Fruit fly (Drosophila melanogaster) whole organism, prepupa: Measurements from ENCODE around the gene dpp.

Source experiments
- CG16779 ChIP-seq: fragments of 200-800 bp; sonication (Bioruptor generic); optimal IDR thresholded peaks from 3 replicates; lab custom pipeline; 2017; ENCODE audit warnings: missing biosample characterization, mild to moderate bottlenecking, missing genetic modification characterization
- CG4318 ChIP-seq: fragments of 200-800 bp; sonication (Bioruptor generic); optimal IDR thresholded peaks from 3 replicates; lab custom pipeline; 2017; ENCODE audit warnings: missing biosample characterization, mild to moderate bottlenecking, missing genetic modification characterization
- CG9139 ChIP-seq: fragments of 200-800 bp; sonication (Bioruptor generic); optimal IDR thresholded peaks from 3 replicates; lab custom pipeline; 2017; ENCODE audit warnings: missing biosample characterization, mild to moderate bottlenecking, missing genetic modification characterization
- Eip78C ChIP-seq: fragments of 200-800 bp; sonication (Bioruptor generic); peaks from one replicate; lab custom pipeline; 2016; ENCODE audit warnings: missing biosample characterization, missing genetic modification characterization
- Eip93F ChIP-seq: fragments of 200-800 bp; sonication (Bioruptor generic); optimal IDR thresholded peaks from 2 replicates; lab custom pipeline; 2016; ENCODE audit warnings: missing biosample characterization, mild to moderate bottlenecking, missing genetic modification characterization
- Ets21C ChIP-seq: fragments of 200-800 bp; sonication (Bioruptor generic); optimal IDR thresholded peaks from 3 replicates; lab custom pipeline; 2016; ENCODE audit warnings: missing biosample characterization, missing genetic modification characterization
- Lpt ChIP-seq: fragments of 200-800 bp; sonication (Bioruptor generic); optimal IDR thresholded peaks from 3 replicates; lab custom pipeline; 2016; ENCODE audit warnings: missing biosample characterization, missing genetic modification characterization
- Smox ChIP-seq: fragments of 200-800 bp; sonication (Bioruptor generic); optimal IDR thresholded peaks from 3 replicates; lab custom pipeline; 2016; ENCODE audit warnings: missing biosample characterization, missing genetic modification characterization
- Sox102F ChIP-seq: fragments of 200-800 bp; sonication (Bioruptor generic); optimal IDR thresholded peaks from 2 replicates; lab custom pipeline; 2016; ENCODE audit warnings: missing biosample characterization, mild to moderate bottlenecking, missing genetic modification characterization
- eg ChIP-seq: fragments of 200-800 bp; sonication (Bioruptor generic); IDR thresholded peaks from 3 replicates; pipeline ENCODE4 v1.3.6; 2022; ENCODE audit warnings: missing biosample characterization, missing genetic modification characterization
- svp ChIP-seq: fragments of 200-800 bp; sonication (Bioruptor generic); peaks from one replicate; lab custom pipeline; 2016; ENCODE audit warnings: missing biosample characterization, missing genetic modification characterization

DNA sequence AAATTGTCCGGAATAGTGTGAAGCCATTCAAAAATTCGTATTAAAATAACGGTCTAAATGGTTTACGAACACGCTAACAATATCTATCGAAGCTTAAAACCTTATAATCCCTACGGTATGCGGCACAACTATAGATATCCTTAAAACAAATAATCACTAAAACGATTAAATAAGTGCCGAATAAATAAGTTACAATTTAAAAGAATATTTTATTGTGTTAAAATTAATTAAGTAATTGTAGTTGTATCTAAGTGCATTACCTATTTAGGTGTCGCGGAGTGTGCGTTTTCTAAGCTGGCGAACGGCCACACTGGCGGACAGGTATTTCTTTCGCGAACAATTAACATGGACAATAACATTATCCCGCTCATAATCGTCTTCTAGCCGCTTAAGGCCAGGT lies 47.4 kb upstream of the dpp start, which contains the start of gene Eogt:
- TF ChIP-seq CG4318 (GFP tag; lab: Kevin White, UChicago) (peak; percentile 89), Ets21C (GFP tag; lab: Kevin White, UChicago) (peak; percentile 86), Eip93F (peak; percentile 83), CG16779 (tag; lab: Kevin White, UChicago) (peak; percentile 88), svp (GFP tag; lab: Kevin White, UChicago) (peak; percentile 97), Lpt (GFP tag; lab: Kevin White, UChicago) (peak; percentile 89), eg (GFP tag; lab: Robert Waterston, UW) (peak; percentile 99), CG9139 (peak; percentile 80), Smox (GFP tag; lab: Kevin White, UChicago) (peak; percentile 92), Sox102F (GFP tag; lab: Kevin White, UChicago) (peak; percentile 88), Eip78C (GFP tag; lab: Kevin White, UChicago) (peak; percentile 98)
